Worm (Caenorhabditis elegans) whole organism, L2 larva: ENCODE measurements around the gene D2096.10.
A peak's percentile ranks its signal among the peaks of the same experiment; 100 is the strongest.

ENCODE experiments used
- Y55F3AM.14 ChIP-seq: fragments of 200-800 bp; sonication (Bioruptor generic); optimal IDR thresholded peaks from 2 replicates; lab custom pipeline; 2018; ENCODE audit warnings: mild to moderate bottlenecking, missing genetic modification characterization, missing compliant biosample characterization
- skn-1 ChIP-seq: sonication (generic microtip); optimal IDR thresholded peaks from 2 replicates; lab custom pipeline; 2017; ENCODE audit warnings: missing biosample characterization, missing genetic modification characterization

- TF ChIP-seq skn-1 (tag; lab: Kevin White, UChicago), result no peak
- peak; percentile 51 for TF ChIP-seq Y55F3AM.14 (GFP tag; lab: Kevin White, UChicago)
Observed at ce11 chrIV:8431567-8432458, 42.8 kb upstream of the D2096.10 start.
